Fruit fly (Drosophila melanogaster) whole organism, embryonic: ENCODE results near the gene Pif1A.
A peak's percentile ranks its signal among the peaks of the same experiment; 100 is the strongest.

Experiments used
- Antp ChIP-seq: fragments of 200-800 bp; sonication (Bioruptor generic); optimal IDR thresholded peaks from 3 replicates; lab custom pipeline; 2016; ENCODE audit warnings: missing biosample characterization, missing genetic modification characterization
- CG10543 ChIP-seq: fragments of 200-800 bp; sonication (Bioruptor generic); optimal IDR thresholded peaks from 3 replicates; lab custom pipeline; 2017; ENCODE audit warnings: missing biosample characterization, mild to moderate bottlenecking, missing genetic modification characterization, moderate library complexity
- CG11560 ChIP-seq: fragments of 200-800 bp; sonication (Bioruptor generic); IDR thresholded peaks from 3 replicates; pipeline ENCODE4 v1.3.6; 2022; ENCODE audit warnings: missing biosample characterization, missing genetic modification characterization
- CG12071 ChIP-seq: fragments of 200-800 bp; sonication (Bioruptor generic); optimal IDR thresholded peaks from 3 replicates; lab custom pipeline; 2018; ENCODE audit warnings: missing biosample characterization, mild to moderate bottlenecking, missing genetic modification characterization
- CG12744 ChIP-seq: fragments of 200-800 bp; sonication (Bioruptor generic); optimal IDR thresholded peaks from 2 replicates; lab custom pipeline; 2016; ENCODE audit warnings: missing biosample characterization, missing genetic modification characterization
- CG15011 ChIP-seq: fragments of 200-800 bp; sonication (Bioruptor generic); optimal IDR thresholded peaks from 3 replicates; lab custom pipeline; 2018; ENCODE audit warnings: missing biosample characterization, mild to moderate bottlenecking, missing genetic modification characterization
- CG15479 ChIP-seq: fragments of 200-800 bp; sonication (Bioruptor generic); optimal IDR thresholded peaks from 3 replicates; lab custom pipeline; 2019; ENCODE audit warnings: missing biosample characterization, mild to moderate bottlenecking, missing genetic modification characterization, moderate library complexity
- CG15601 ChIP-seq: fragments of 200-800 bp; sonication (Bioruptor generic); optimal IDR thresholded peaks from 3 replicates; lab custom pipeline; 2019; ENCODE audit warnings: missing biosample characterization, mild to moderate bottlenecking, missing genetic modification characterization, moderate library complexity
- CG1603 ChIP-seq: fragments of 200-800 bp; sonication (Bioruptor generic); optimal IDR thresholded peaks from 2 replicates; lab custom pipeline; 2019; ENCODE audit warnings: missing biosample characterization, mild to moderate bottlenecking, missing genetic modification characterization, moderate library complexity
- CG17385 ChIP-seq: fragments of 200-800 bp; sonication (Bioruptor generic); optimal IDR thresholded peaks from 3 replicates; lab custom pipeline; 2018; ENCODE audit warnings: missing biosample characterization, mild to moderate bottlenecking, missing genetic modification characterization
- CG30020 ChIP-seq: fragments of 200-800 bp; optimal IDR thresholded peaks from 2 replicates; lab custom pipeline; 2019; ENCODE audit warnings: missing biosample characterization, mild to moderate bottlenecking, missing genetic modification characterization, moderate library complexity
- CG4328 ChIP-seq: fragments of 200-800 bp; sonication (Bioruptor generic); optimal IDR thresholded peaks from 3 replicates; lab custom pipeline; 2017; ENCODE audit warnings: missing biosample characterization, missing genetic modification reagents, missing genetic modification characterization
- CG6272 ChIP-seq: fragments of 200-800 bp; sonication (Bioruptor generic); IDR thresholded peaks from 2 replicates; pipeline ENCODE4 v1.3.6; 2022; ENCODE audit warnings: missing biosample characterization, missing genetic modification characterization
- CG6813 ChIP-seq: fragments of 200-800 bp; sonication (Bioruptor generic); optimal IDR thresholded peaks from 2 replicates; lab custom pipeline; 2017; ENCODE audit warnings: missing biosample characterization, missing genetic modification characterization, mild to moderate bottlenecking, moderate library complexity, missing genetic modification reagents
- CG9215 ChIP-seq: fragments of 200-800 bp; sonication (Bioruptor generic); IDR thresholded peaks from 2 replicates; pipeline ENCODE4 v1.3.6; 2022; ENCODE audit warnings: missing biosample characterization, missing genetic modification characterization
- D19B ChIP-seq: fragments of 200-800 bp; sonication (Bioruptor generic); optimal IDR thresholded peaks from 2 replicates; lab custom pipeline; 2017; ENCODE audit warnings: missing biosample characterization, mild to moderate bottlenecking, missing genetic modification characterization
- Dek ChIP-seq: fragments of 200-800 bp; sonication (Bioruptor generic); optimal IDR thresholded peaks from 3 replicates; lab custom pipeline; 2019; ENCODE audit warnings: missing biosample characterization, mild to moderate bottlenecking, missing genetic modification characterization, moderate library complexity
- Ets65A ChIP-seq: fragments of 200-800 bp; sonication (Bioruptor generic); peaks from one replicate; lab custom pipeline; 2016; ENCODE audit warnings: missing biosample characterization, missing genetic modification characterization
- Fer3 ChIP-seq: fragments of 200-800 bp; sonication (Bioruptor generic); optimal IDR thresholded peaks from 2 replicates; lab custom pipeline; 2018; ENCODE audit warnings: missing biosample characterization, mild to moderate bottlenecking, missing genetic modification characterization, moderate library complexity
- Hr39 ChIP-seq: fragments of >200 bp; optimal IDR thresholded peaks from 2 replicates; lab custom pipeline; 2017
- MTF-1 ChIP-seq: fragments of 200-800 bp; sonication (Bioruptor generic); optimal IDR thresholded peaks from 2 replicates; lab custom pipeline; 2018; ENCODE audit warnings: missing biosample characterization, mild to moderate bottlenecking, missing genetic modification characterization, borderline replicate concordance
- Med ChIP-seq: fragments of 200-800 bp; sonication (Bioruptor generic); peaks from one replicate; lab custom pipeline; 2016; ENCODE audit warnings: missing biosample characterization, missing genetic modification characterization, mild to moderate bottlenecking, inconsistent platforms, moderate library complexity
- Optix ChIP-seq: fragments of 200-800 bp; sonication (Bioruptor generic); IDR thresholded peaks from 3 replicates; pipeline ENCODE4 v1.3.6; 2022; ENCODE audit warnings: missing biosample characterization, missing genetic modification characterization
- Rx ChIP-seq: fragments of 200-800 bp; sonication (Bioruptor generic); IDR thresholded peaks from 2 replicates; pipeline ENCODE4 v1.3.6; 2022; ENCODE audit warnings: missing biosample characterization, missing genetic modification characterization
- Scr ChIP-seq: fragments of 200-800 bp; sonication (Bioruptor generic); IDR thresholded peaks from 2 replicates; pipeline ENCODE4 v1.3.6; 2022; ENCODE audit warnings: missing biosample characterization, missing genetic modification characterization; ENCODE audit not compliant: partially characterized antibody
- Side ChIP-seq: fragments of 200-800 bp; sonication (Bioruptor generic); optimal IDR thresholded peaks from 2 replicates; lab custom pipeline; 2016; ENCODE audit warnings: missing biosample characterization, missing genetic modification characterization
- Stat92E ChIP-seq, 3 experiments: fragments of >200 bp in 2 of 3; fragments of 200-800 bp in 1 of 3; sonication (Bioruptor generic) in 1 of 3; optimal IDR thresholded peaks; 2 replicates each; lab custom pipeline; 2017 to 2019; ENCODE audit warnings: missing biosample characterization in 3 of 3, missing genetic modification characterization in 3 of 3, mild to moderate bottlenecking in 1 of 3, moderate library complexity in 1 of 3
- Tbp ChIP-seq: fragments of >200 bp; optimal IDR thresholded peaks from 2 replicates; lab custom pipeline; 2018; ENCODE audit warnings: missing biosample characterization, missing genetic modification characterization
- bigmax ChIP-seq: fragments of 200-800 bp; sonication (Bioruptor generic); optimal IDR thresholded peaks from 2 replicates; lab custom pipeline; 2018; ENCODE audit warnings: missing biosample characterization, mild to moderate bottlenecking, missing genetic modification characterization
- bowl ChIP-seq: fragments of 200-800 bp; sonication (Bioruptor generic); IDR thresholded peaks from 2 replicates; pipeline ENCODE4 v1.3.6; 2022; ENCODE audit warnings: missing biosample characterization, missing genetic modification characterization
- cato ChIP-seq: fragments of 200-800 bp; sonication (Bioruptor generic); optimal IDR thresholded peaks from 2 replicates; lab custom pipeline; 2016; ENCODE audit warnings: missing biosample characterization, missing genetic modification characterization, borderline replicate concordance
- chinmo ChIP-seq: fragments of 200-800 bp; sonication (Bioruptor generic); IDR thresholded peaks from 4 replicates; pipeline ENCODE4 v1.3.6; 2022; ENCODE audit warnings: missing biosample characterization, missing genetic modification characterization; ENCODE audit not compliant: partially characterized antibody
- danr ChIP-seq: fragments of 200-800 bp; sonication (Bioruptor generic); IDR thresholded peaks from 2 replicates; pipeline ENCODE4 v1.3.6; 2022; ENCODE audit warnings: missing biosample characterization, missing genetic modification characterization
- fd96Cb ChIP-seq: fragments of 200-800 bp; sonication (Bioruptor generic); optimal IDR thresholded peaks from 2 replicates; lab custom pipeline; 2018; ENCODE audit warnings: missing biosample characterization, mild to moderate bottlenecking, missing genetic modification characterization, moderate library complexity
- fru ChIP-seq: fragments of >200 bp; optimal IDR thresholded peaks from 2 replicates; lab custom pipeline; 2017
- gem ChIP-seq: fragments of 200-800 bp; sonication (Bioruptor generic); optimal IDR thresholded peaks from 2 replicates; lab custom pipeline; 2019; ENCODE audit warnings: missing biosample characterization, mild to moderate bottlenecking, missing genetic modification characterization, moderate library complexity
- grn ChIP-seq: fragments of 200-800 bp; sonication (Bioruptor generic); optimal IDR thresholded peaks from 3 replicates; lab custom pipeline; 2017; ENCODE audit warnings: missing biosample characterization, missing genetic modification characterization
- h ChIP-seq: fragments of >200 bp; optimal IDR thresholded peaks from 2 replicates; lab custom pipeline; 2017
- ind ChIP-seq: fragments of 200-800 bp; sonication (Bioruptor generic); optimal IDR thresholded peaks from 3 replicates; lab custom pipeline; 2016; ENCODE audit warnings: missing biosample characterization, missing genetic modification characterization
- kni ChIP-seq: fragments of 200-800 bp; sonication (Bioruptor generic); optimal IDR thresholded peaks from 3 replicates; lab custom pipeline; 2017; ENCODE audit warnings: mild to moderate bottlenecking, missing biosample characterization, missing genetic modification reagents, missing genetic modification characterization
- lbe ChIP-seq: fragments of 200-800 bp; sonication (Bioruptor generic); optimal IDR thresholded peaks from 2 replicates; lab custom pipeline; 2016; ENCODE audit warnings: missing biosample characterization, mild to moderate bottlenecking, missing genetic modification characterization
- mirr ChIP-seq: fragments of 200-800 bp; sonication (Bioruptor generic); optimal IDR thresholded peaks from 3 replicates; lab custom pipeline; 2018; ENCODE audit warnings: missing biosample characterization, mild to moderate bottlenecking, missing genetic modification characterization
- nau ChIP-seq: fragments of 200-800 bp; sonication (Bioruptor generic); optimal IDR thresholded peaks from 3 replicates; lab custom pipeline; 2017; ENCODE audit warnings: missing biosample characterization, mild to moderate bottlenecking, missing genetic modification characterization, missing genetic modification reagents
- oc ChIP-seq: fragments of 200-800 bp; sonication (Bioruptor generic); optimal IDR thresholded peaks from 2 replicates; lab custom pipeline; 2018; ENCODE audit warnings: missing biosample characterization, mild to moderate bottlenecking, missing genetic modification characterization, moderate library complexity
- odd ChIP-seq: fragments of 200-800 bp; sonication (Bioruptor generic); optimal IDR thresholded peaks from 2 replicates; lab custom pipeline; 2017; ENCODE audit warnings: missing biosample characterization, mild to moderate bottlenecking, missing genetic modification characterization
- onecut ChIP-seq: fragments of 200-800 bp; sonication (Bioruptor generic); IDR thresholded peaks from 2 replicates; pipeline ENCODE4 v1.3.6; 2022; ENCODE audit warnings: missing biosample characterization, missing genetic modification characterization
- sd ChIP-seq: fragments of 200-800 bp; sonication (Bioruptor generic); optimal IDR thresholded peaks from 3 replicates; lab custom pipeline; 2018; ENCODE audit warnings: missing biosample characterization, mild to moderate bottlenecking, missing genetic modification characterization, moderate library complexity
- shn ChIP-seq: fragments of 200-800 bp; sonication (Bioruptor generic); optimal IDR thresholded peaks from 3 replicates; lab custom pipeline; 2016; ENCODE audit warnings: missing biosample characterization, missing genetic modification characterization
- trh ChIP-seq: fragments of 200-800 bp; sonication (Bioruptor generic); optimal IDR thresholded peaks from 2 replicates; lab custom pipeline; 2016; ENCODE audit warnings: missing biosample characterization, missing genetic modification characterization
- twi ChIP-seq: fragments of 200-800 bp; optimal IDR thresholded peaks from 2 replicates; lab custom pipeline; 2019; ENCODE audit warnings: missing biosample characterization, mild to moderate bottlenecking, missing genetic modification characterization, moderate library complexity
- unc-4 ChIP-seq: fragments of 200-800 bp; sonication (Bioruptor generic); IDR thresholded peaks from 2 replicates; pipeline ENCODE4 v1.3.6; 2022; ENCODE audit warnings: missing biosample characterization, missing genetic modification characterization; ENCODE audit not compliant: partially characterized antibody
- usp ChIP-seq: fragments of >200 bp; optimal IDR thresholded peaks from 2 replicates; lab custom pipeline; 2017; ENCODE audit warnings: missing biosample characterization, missing genetic modification characterization

The Pif1A gene

DNA sequence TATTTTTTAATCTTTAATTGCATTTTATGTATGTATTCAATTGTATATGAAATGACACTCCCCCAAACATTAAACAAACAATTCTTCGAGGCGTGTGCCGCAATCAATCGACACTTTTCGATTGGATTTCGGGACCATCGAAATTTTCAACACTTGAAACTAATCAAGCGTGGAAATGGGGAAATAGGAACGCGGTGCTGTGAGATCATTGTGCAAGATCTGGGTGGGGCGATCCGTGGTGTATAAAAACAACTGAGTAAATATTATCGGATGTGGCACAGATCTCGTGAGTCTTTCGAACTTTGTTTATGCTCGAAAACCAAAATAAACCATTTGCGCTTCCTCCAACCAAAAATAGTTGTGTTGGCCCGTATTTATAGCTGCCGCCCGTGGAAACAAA is 59.7 kb downstream of the Pif1A start:
- TF ChIP-seq Ets65A (GFP tag; lab: Kevin White, UChicago) (no peak), Fer3 (no peak), Antp (no peak), CG12744 (no peak), Side (no peak), CG17385 (no peak), chinmo (0 out of 4 replicates have a peak, but pooled peaks have one; percentile 32), unc-4 (GFP tag; lab: Robert Waterston, UW) (no peak), CG15479 (GFP tag; lab: Kevin White, UChicago) (no peak), odd (GFP tag; lab: Kevin White, UChicago) (no peak), Dek (tag; lab: Kevin White, UChicago) (no peak), bowl (GFP tag; lab: Robert Waterston, UW) (no peak), CG4328 (GFP tag; lab: Kevin White, UChicago) (no peak), fd96Cb (tag; lab: Kevin White, UChicago) (no peak), CG11560 (tag; lab: Robert Waterston, UW) (no peak), bigmax (no peak), CG1603 (tag; lab: Kevin White, UChicago) (no peak), Rx (no peak), fru (no peak), danr (GFP tag; lab: Robert Waterston, UW) (no peak), usp (no peak), CG6813 (no peak), Optix (GFP tag; lab: Robert Waterston, UW) (no peak), Scr (GFP tag; lab: Robert Waterston, UW) (no peak), CG30020 (tag; lab: Kevin White, UChicago) (no peak), kni (GFP tag; lab: Kevin White, UChicago) (no peak), trh (GFP tag; lab: Kevin White, UChicago) (no peak), h (no peak), CG9215 (GFP tag; lab: Robert Waterston, UW) (no peak), Hr39 (lab: Kevin White, UChicago) (no peak), ind (GFP tag; lab: Kevin White, UChicago) (no peak), onecut (no peak), CG15011 (no peak), oc (tag; lab: Kevin White, UChicago) (no peak), twi (tag; lab: Kevin White, UChicago) (no peak), CG15601 (tag; lab: Kevin White, UChicago) (no peak), Tbp (no peak), nau (no peak), Med (GFP tag; lab: Kevin White, UChicago) (peak; percentile 35), lbe (GFP tag; lab: Kevin White, UChicago) (no peak), sd (peak; percentile 66), shn (GFP tag; lab: Kevin White, UChicago) (no peak), CG12071 (no peak), mirr (GFP tag; lab: Kevin White, UChicago) (no peak), Stat92E (GFP tag; optimal IDR thresholded peaks at IDR 0.05; lab: Kevin White, UChicago) (no peak), D19B (no peak), MTF-1 (no peak), grn (GFP tag; lab: Kevin White, UChicago) (peak; percentile 7), CG10543 (GFP tag; lab: Kevin White, UChicago) (peak; percentile 48), gem (no peak), CG6272 (GFP tag; lab: Robert Waterston, UW) (no peak), cato (no peak)
